Fruit fly (Drosophila melanogaster) whole organism, embryonic: Measurements from ENCODE around the gene mts.
A peak's percentile ranks its signal among the peaks of the same experiment; 100 is the strongest.

ENCODE experiments used
- Antp ChIP-seq: fragments of 200-800 bp; sonication (Bioruptor generic); optimal IDR thresholded peaks from 3 replicates; lab custom pipeline; 2016; ENCODE audit warnings: missing biosample characterization, missing genetic modification characterization
- Awh ChIP-seq: fragments of 200-800 bp; sonication (Bioruptor generic); IDR thresholded peaks from 2 replicates; pipeline ENCODE4, ENCODE4 v1.3.6; 2022; ENCODE audit warnings: missing biosample characterization, missing genetic modification characterization
- Blimp-1 ChIP-seq: fragments of 200-800 bp; sonication (Bioruptor generic); optimal IDR thresholded peaks from 3 replicates; lab custom pipeline; 2018; ENCODE audit warnings: missing biosample characterization, missing genetic modification characterization, mild to moderate bottlenecking, moderate library complexity, missing genetic modification reagents
- CG1024 ChIP-seq: fragments of 200-800 bp; sonication (Bioruptor generic); IDR thresholded peaks from 2 replicates; pipeline ENCODE4 v1.3.6; 2022; ENCODE audit warnings: missing biosample characterization, missing genetic modification characterization
- CG10267 ChIP-seq: fragments of 200-800 bp; sonication (Bioruptor generic); optimal IDR thresholded peaks from 2 replicates; lab custom pipeline; 2018; ENCODE audit warnings: missing biosample characterization, mild to moderate bottlenecking, missing genetic modification characterization, moderate library complexity
- CG12942 ChIP-seq: fragments of 200-800 bp; sonication (Bioruptor generic); optimal IDR thresholded peaks from 3 replicates; lab custom pipeline; 2016; ENCODE audit warnings: missing biosample characterization, missing genetic modification characterization
- CG13287 ChIP-seq: fragments of 200-800 bp; sonication (Bioruptor generic); IDR thresholded peaks from 2 replicates; pipeline ENCODE4 v1.3.6; 2022; ENCODE audit warnings: missing biosample characterization, missing genetic modification characterization; ENCODE audit not compliant: partially characterized antibody
- CG14965 ChIP-seq: fragments of 200-800 bp; sonication (Bioruptor generic); optimal IDR thresholded peaks from 2 replicates; lab custom pipeline; 2016; ENCODE audit warnings: missing biosample characterization, missing genetic modification characterization, borderline replicate concordance
- CG15269 ChIP-seq: fragments of 200-800 bp; sonication (Bioruptor generic); optimal IDR thresholded peaks from 2 replicates; lab custom pipeline; 2018; ENCODE audit warnings: missing biosample characterization, mild to moderate bottlenecking, missing genetic modification characterization, moderate library complexity
- CG17359 ChIP-seq: fragments of 200-800 bp; sonication (Bioruptor generic); optimal IDR thresholded peaks from 3 replicates; lab custom pipeline; 2018; ENCODE audit warnings: missing biosample characterization, mild to moderate bottlenecking, missing genetic modification characterization, moderate library complexity
- CG1832 ChIP-seq: fragments of 200-800 bp; sonication (Bioruptor generic); optimal IDR thresholded peaks from 2 replicates; lab custom pipeline; 2017; ENCODE audit warnings: missing biosample characterization, mild to moderate bottlenecking, missing genetic modification characterization, inconsistent platforms
- CG32532 ChIP-seq: fragments of 200-800 bp; sonication (Bioruptor generic); IDR thresholded peaks from 2 replicates; pipeline ENCODE4 v1.3.6; 2022; ENCODE audit warnings: missing biosample characterization, missing genetic modification characterization
- CG32767 ChIP-seq: fragments of 200-800 bp; sonication (Bioruptor generic); IDR thresholded peaks from 2 replicates; pipeline ENCODE4 v1.3.6; 2022; ENCODE audit warnings: missing biosample characterization, missing genetic modification characterization
- CG34224 ChIP-seq: fragments of 200-800 bp; sonication (Bioruptor generic); IDR thresholded peaks from 3 replicates; pipeline ENCODE4 v1.3.6; 2022; ENCODE audit warnings: missing biosample characterization, missing genetic modification characterization; ENCODE audit not compliant: partially characterized antibody
- CG34376 ChIP-seq: fragments of 200-800 bp; sonication (Bioruptor generic); optimal IDR thresholded peaks from 2 replicates; lab custom pipeline; 2018; ENCODE audit warnings: missing biosample characterization, mild to moderate bottlenecking, missing genetic modification characterization
- CG42726 ChIP-seq: fragments of 200-800 bp; sonication (Bioruptor generic); IDR thresholded peaks from 2 replicates; pipeline ENCODE4 v1.3.6; 2022; ENCODE audit warnings: missing biosample characterization, missing genetic modification characterization; ENCODE audit not compliant: partially characterized antibody
- CG6813 ChIP-seq: fragments of 200-800 bp; sonication (Bioruptor generic); optimal IDR thresholded peaks from 2 replicates; lab custom pipeline; 2017; ENCODE audit warnings: missing biosample characterization, missing genetic modification characterization, mild to moderate bottlenecking, moderate library complexity, missing genetic modification reagents
- CG8765 ChIP-seq: fragments of 200-800 bp; sonication (Bioruptor generic); IDR thresholded peaks from 2 replicates; pipeline ENCODE4 v1.3.6; 2022; ENCODE audit warnings: missing biosample characterization, missing genetic modification characterization
- CHES-1-like ChIP-seq: fragments of 200-800 bp; sonication (Bioruptor generic); optimal IDR thresholded peaks from 2 replicates; lab custom pipeline; 2016; ENCODE audit warnings: missing biosample characterization, missing genetic modification characterization
- Dp ChIP-seq: fragments of 200-800 bp; sonication (Bioruptor generic); optimal IDR thresholded peaks from 2 replicates; lab custom pipeline; 2018; ENCODE audit warnings: missing biosample characterization, mild to moderate bottlenecking, missing genetic modification characterization, moderate library complexity
- Gsc ChIP-seq: fragments of 200-800 bp; sonication (Bioruptor generic); IDR thresholded peaks from 2 replicates; pipeline ENCODE4 v1.3.6; 2022; ENCODE audit warnings: missing biosample characterization, missing genetic modification characterization
- Gug ChIP-seq: fragments of 200-800 bp; sonication (Bioruptor generic); IDR thresholded peaks from 4 replicates; pipeline ENCODE4 v1.3.6; 2022; ENCODE audit warnings: missing biosample characterization, missing genetic modification characterization
- Lpt ChIP-seq: fragments of >200 bp; optimal IDR thresholded peaks from 2 replicates; lab custom pipeline; 2018; ENCODE audit warnings: missing biosample characterization, missing genetic modification characterization
- Max ChIP-seq: fragments of 200-800 bp; sonication (Bioruptor generic); optimal IDR thresholded peaks from 2 replicates; lab custom pipeline; 2016; ENCODE audit warnings: missing biosample characterization, mild to moderate bottlenecking, missing genetic modification characterization
- Myb ChIP-seq: fragments of 200-800 bp; sonication (Bioruptor generic); optimal IDR thresholded peaks from 2 replicates; lab custom pipeline; 2016; ENCODE audit warnings: missing biosample characterization, missing genetic modification characterization
- Oaz ChIP-seq: fragments of 200-800 bp; sonication (Bioruptor generic); IDR thresholded peaks from 2 replicates; pipeline ENCODE4 v1.3.6; 2022; ENCODE audit warnings: missing biosample characterization, missing genetic modification characterization
- Opbp ChIP-seq: fragments of 200-800 bp; sonication (Bioruptor generic); IDR thresholded peaks from 3 replicates; pipeline ENCODE4 v1.3.6; 2022; ENCODE audit warnings: missing biosample characterization, missing genetic modification characterization; ENCODE audit not compliant: partially characterized antibody
- Scr ChIP-seq: fragments of 200-800 bp; sonication (Bioruptor generic); IDR thresholded peaks from 2 replicates; pipeline ENCODE4 v1.3.6; 2022; ENCODE audit warnings: missing biosample characterization, missing genetic modification characterization; ENCODE audit not compliant: partially characterized antibody
- al ChIP-seq: fragments of 200-800 bp; sonication (Bioruptor generic); IDR thresholded peaks from 2 replicates; pipeline ENCODE4 v1.3.6; 2022; ENCODE audit warnings: missing biosample characterization, missing genetic modification characterization
- ap ChIP-seq: fragments of 200-800 bp; sonication (Bioruptor generic); IDR thresholded peaks from 2 replicates; pipeline ENCODE4 v1.3.6; 2022; ENCODE audit warnings: missing biosample characterization, missing genetic modification characterization
- ase ChIP-seq: fragments of 200-800 bp; sonication (Bioruptor generic); IDR thresholded peaks from 3 replicates; pipeline ENCODE4 v1.3.6; 2022; ENCODE audit warnings: missing biosample characterization, missing genetic modification characterization
- bcd ChIP-seq: fragments of 200-800 bp; sonication (Bioruptor generic); optimal IDR thresholded peaks from 2 replicates; lab custom pipeline; 2017; ENCODE audit warnings: missing biosample characterization, mild to moderate bottlenecking, missing genetic modification characterization
- bigmax ChIP-seq: fragments of 200-800 bp; sonication (Bioruptor generic); optimal IDR thresholded peaks from 2 replicates; lab custom pipeline; 2018; ENCODE audit warnings: missing biosample characterization, mild to moderate bottlenecking, missing genetic modification characterization
- bowl ChIP-seq: fragments of 200-800 bp; sonication (Bioruptor generic); IDR thresholded peaks from 2 replicates; pipeline ENCODE4 v1.3.6; 2022; ENCODE audit warnings: missing biosample characterization, missing genetic modification characterization
- cad ChIP-seq: fragments of >200 bp; optimal IDR thresholded peaks from 2 replicates; lab custom pipeline; 2017; ENCODE audit warnings: missing biosample characterization, missing genetic modification characterization
- cg ChIP-seq: fragments of 200-800 bp; sonication (Bioruptor generic); optimal IDR thresholded peaks from 3 replicates; lab custom pipeline; 2019; ENCODE audit warnings: missing biosample characterization, mild to moderate bottlenecking, missing genetic modification characterization, moderate library complexity
- danr ChIP-seq: fragments of 200-800 bp; sonication (Bioruptor generic); IDR thresholded peaks from 2 replicates; pipeline ENCODE4 v1.3.6; 2022; ENCODE audit warnings: missing biosample characterization, missing genetic modification characterization
- dati ChIP-seq: fragments of 200-800 bp; sonication (Bioruptor generic); IDR thresholded peaks from 2 replicates; pipeline ENCODE4 v1.3.6; 2022; ENCODE audit warnings: missing biosample characterization, missing genetic modification characterization
- ems ChIP-seq: fragments of 200-800 bp; sonication (Bioruptor generic); optimal IDR thresholded peaks from 3 replicates; lab custom pipeline; 2016; ENCODE audit warnings: missing biosample characterization, missing genetic modification characterization
- inv ChIP-seq: fragments of 200-800 bp; sonication (Bioruptor generic); IDR thresholded peaks from 2 replicates; pipeline ENCODE4 v1.3.6; 2022; ENCODE audit warnings: missing biosample characterization, missing genetic modification characterization; ENCODE audit not compliant: partially characterized antibody
- jigr1 ChIP-seq: fragments of 200-800 bp; sonication (Bioruptor generic); IDR thresholded peaks from 3 replicates; pipeline ENCODE4 v1.3.6; 2022; ENCODE audit warnings: missing biosample characterization, missing genetic modification characterization
- lola ChIP-seq, 3 experiments: fragments of >200 bp in 2 of 3; fragments of 200-800 bp in 1 of 3; sonication (Bioruptor generic) in 1 of 3; optimal IDR thresholded peaks; 2 replicates each; lab custom pipeline; 2017 to 2019; ENCODE audit warnings: missing biosample characterization in 3 of 3, missing genetic modification characterization in 3 of 3, mild to moderate bottlenecking in 1 of 3, moderate library complexity in 1 of 3
- luna ChIP-seq: fragments of 200-800 bp; sonication (Bioruptor generic); optimal IDR thresholded peaks from 2 replicates; lab custom pipeline; 2016; ENCODE audit warnings: missing biosample characterization, missing genetic modification characterization
- pho ChIP-seq: fragments of 200-800 bp; sonication (Bioruptor generic); optimal IDR thresholded peaks from 2 replicates; lab custom pipeline; 2016; ENCODE audit warnings: missing biosample characterization, missing genetic modification characterization
- row ChIP-seq: fragments of 200-800 bp; sonication (Bioruptor generic); IDR thresholded peaks from 3 replicates; pipeline ENCODE4 v1.3.6; 2022; ENCODE audit warnings: missing biosample characterization, missing genetic modification characterization
- slou ChIP-seq: fragments of 200-800 bp; sonication (Bioruptor generic); optimal IDR thresholded peaks from 3 replicates; lab custom pipeline; 2016; ENCODE audit warnings: missing biosample characterization, missing genetic modification characterization
- unpg ChIP-seq: fragments of 200-800 bp; sonication (Bioruptor generic); optimal IDR thresholded peaks from 3 replicates; lab custom pipeline; 2018; ENCODE audit warnings: missing biosample characterization, mild to moderate bottlenecking, missing genetic modification characterization, moderate library complexity
- vfl ChIP-seq: fragments of 200-800 bp; sonication (Bioruptor generic); optimal IDR thresholded peaks from 2 replicates; lab custom pipeline; 2016; ENCODE audit warnings: missing biosample characterization, missing genetic modification characterization
- zfh2 ChIP-seq: fragments of 200-800 bp; sonication (Bioruptor generic); optimal IDR thresholded peaks from 2 replicates; lab custom pipeline; 2016; ENCODE audit warnings: missing biosample characterization, missing genetic modification characterization

Gene mts

DNA sequence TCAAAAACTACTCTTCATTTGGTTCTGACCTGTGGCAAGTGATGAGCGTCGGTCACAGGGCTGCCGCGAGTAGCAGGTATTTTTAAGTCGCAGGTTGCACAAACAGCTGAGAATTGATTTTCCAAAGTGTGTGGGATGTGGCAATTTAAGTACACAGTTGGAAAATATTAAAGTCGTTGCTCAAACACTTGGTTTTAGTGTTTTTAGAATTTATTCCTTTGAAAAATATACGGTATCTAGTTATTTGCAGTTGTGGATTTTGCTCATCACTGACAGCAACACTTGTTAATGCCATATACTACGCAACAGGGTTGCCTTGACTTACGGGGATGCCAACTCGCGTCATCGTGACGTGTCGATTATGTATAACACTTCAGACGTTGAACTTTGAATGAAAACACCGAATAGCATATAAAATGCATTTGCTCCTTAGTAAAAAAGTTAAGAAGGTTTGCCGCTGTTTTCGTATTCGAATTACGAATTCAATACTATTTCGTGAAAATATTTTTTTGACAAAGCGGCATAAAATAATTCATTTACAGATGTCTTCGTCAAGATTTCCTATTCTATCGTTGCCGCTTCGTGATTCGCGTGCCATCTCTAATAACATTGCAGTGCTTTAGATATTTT lies 27.5 kb upstream of the mts start, which contains the start of the genes Herp and r2d2 (continued):
- peak; percentile 81 for TF ChIP-seq CG34224 (GFP tag; lab: Robert Waterston, UW)
- TF ChIP-seq bcd (GFP tag; lab: Kevin White, UChicago): peak; percentile 91
- TF ChIP-seq ap (GFP tag; lab: Robert Waterston, UW): peak; percentile 55; the same call in 1 of the 2 replicates
- TF ChIP-seq CG6813 (GFP tag; lab: Kevin White, UChicago): peak; percentile 64
- peak; percentile 95 for TF ChIP-seq pho (GFP tag; lab: Kevin White, UChicago)
- TF ChIP-seq CG32767 (GFP tag; lab: Robert Waterston, UW): peak; percentile 86
- peak; percentile 78 for TF ChIP-seq luna
- TF ChIP-seq Opbp (GFP tag; lab: Robert Waterston, UW): peak; percentile 63; the same call in 1 of the 3 replicates
- peak; percentile 97 for TF ChIP-seq row (GFP tag; lab: Robert Waterston, UW)
- peak; percentile 92 for TF ChIP-seq CG13287
- TF ChIP-seq CG14965 (GFP tag; lab: Kevin White, UChicago): peak; percentile 54
- peak; percentile 73 for TF ChIP-seq inv (GFP tag; lab: Robert Waterston, UW)
- peak; percentile 96 for TF ChIP-seq Antp (GFP tag; lab: Kevin White, UChicago)
- TF ChIP-seq Scr (GFP tag; lab: Robert Waterston, UW): peak; percentile 86
- 0 out of 2 replicates have a peak, but pooled peaks have one; percentile 36 for TF ChIP-seq dati (GFP tag; lab: Robert Waterston, UW)
- peak; percentile 88 for TF ChIP-seq Gug (GFP tag; lab: Robert Waterston, UW)
- TF ChIP-seq CG17359 (tag; lab: Kevin White, UChicago): peak; percentile 81
- TF ChIP-seq Awh (GFP tag; lab: Robert Waterston, UW): peak; percentile 79; the same call in 1 of the 2 replicates
- TF ChIP-seq al (GFP tag; lab: Robert Waterston, UW): peak; percentile 88
- TF ChIP-seq cad (GFP tag; lab: Kevin White, UChicago): no peak
- peak; percentile 92 for TF ChIP-seq Max
- TF ChIP-seq slou (GFP tag; lab: Kevin White, UChicago): peak; percentile 91
- peak; percentile 85 for TF ChIP-seq unpg (GFP tag; lab: Kevin White, UChicago)
- TF ChIP-seq CG10267 (tag; lab: Kevin White, UChicago): peak; percentile 82
- TF ChIP-seq Dp (GFP tag; lab: Kevin White, UChicago): peak; percentile 12
- TF ChIP-seq Blimp-1 (GFP tag; lab: Kevin White, UChicago): peak; percentile 75
- TF ChIP-seq Gsc: no peak; the same call in 1 of the 2 replicates
- TF ChIP-seq ase: peak; percentile 73; the same call in 2 of the 3 replicates
- TF ChIP-seq CG1024 (GFP tag; lab: Robert Waterston, UW): no peak
- TF ChIP-seq Myb (GFP tag; lab: Kevin White, UChicago): peak; percentile 89
- peak; percentile 90 for TF ChIP-seq CG32532 (GFP tag; lab: Robert Waterston, UW)
- peak; percentile 83 for TF ChIP-seq CG8765 (GFP tag; lab: Robert Waterston, UW)
- peak; percentile 83 for TF ChIP-seq vfl
- peak; percentile 96 for TF ChIP-seq CHES-1-like (GFP tag; lab: Kevin White, UChicago)
- no peak for TF ChIP-seq CG1832 (GFP tag; lab: Kevin White, UChicago)
- peak; percentile 96 for TF ChIP-seq CG34376 (GFP tag; lab: Kevin White, UChicago)
- no peak for TF ChIP-seq cg (GFP tag; lab: Kevin White, UChicago)
- TF ChIP-seq jigr1 (GFP tag; lab: Robert Waterston, UW): peak; percentile 80; the same call in 2 of the 3 replicates
- TF ChIP-seq bigmax (GFP tag; lab: Kevin White, UChicago): no peak
- TF ChIP-seq CG42726 (GFP tag; lab: Robert Waterston, UW): no peak; the same call in none of the 2 replicates
- no peak for TF ChIP-seq Lpt (GFP tag; lab: Kevin White, UChicago)
- TF ChIP-seq Oaz (GFP tag; lab: Robert Waterston, UW): peak; percentile 79
- TF ChIP-seq CG15269: peak; percentile 90
- TF ChIP-seq ems (GFP tag; lab: Kevin White, UChicago): peak; percentile 91
- peak; percentile 91 for TF ChIP-seq CG12942 (GFP tag; lab: Kevin White, UChicago)
- TF ChIP-seq zfh2 (GFP tag; lab: Kevin White, UChicago): peak; percentile 97
- TF ChIP-seq lola (GFP tag; optimal IDR thresholded peaks at IDR 0.05; lab: Kevin White, UChicago): peak in 1 of 3 experiments; percentile 91
- TF ChIP-seq bowl (GFP tag; lab: Robert Waterston, UW): peak; percentile 66
- peak; percentile 71 for TF ChIP-seq danr (GFP tag; lab: Robert Waterston, UW)
